Worm (Caenorhabditis elegans) whole organism, L4 larva: ENCODE measurements around the gene C05E4.15.

Experiments used
- F26F4.8 ChIP-seq: fragments of 200-800 bp; sonication (Bioruptor generic); conservative IDR thresholded peaks from 2 replicates; pipeline ENCODE4 v1.3.6; 2022; ENCODE audit warnings: missing genetic modification characterization, missing compliant biosample characterization
- F37D6.2 ChIP-seq: sonication (generic microtip); optimal IDR thresholded peaks from 2 replicates; lab custom pipeline; 2016; ENCODE audit warnings: mild to moderate bottlenecking, missing genetic modification characterization, missing compliant biosample characterization
- Y105C5A.15 ChIP-seq: fragments of 200-800 bp; sonication (Bioruptor generic); IDR thresholded peaks from 2 replicates; pipeline ENCODE4 v1.3.6; 2022; ENCODE audit warnings: missing genetic modification characterization, missing compliant biosample characterization
- Y48G9A.11 ChIP-seq: fragments of 200-800 bp; sonication (Bioruptor generic); IDR thresholded peaks from 2 replicates; pipeline ENCODE4 v1.3.6; 2022; ENCODE audit warnings: missing genetic modification reagents, missing genetic modification characterization, missing compliant biosample characterization
- Y5F2A.4 ChIP-seq: fragments of 200-800 bp; sonication (Bioruptor generic); optimal IDR thresholded peaks from 2 replicates; lab custom pipeline; 2018; ENCODE audit warnings: mild to moderate bottlenecking, missing genetic modification characterization, missing compliant biosample characterization
- aha-1 ChIP-seq: fragments of 150-350 bp; peaks from one replicate; lab custom pipeline; 2014; ENCODE audit warnings: missing biosample characterization, missing genetic modification characterization
- ceh-20 ChIP-seq: fragments of 200-800 bp; sonication (Bioruptor generic); IDR thresholded peaks from 2 replicates; pipeline ENCODE4 v1.3.6; 2022; ENCODE audit warnings: missing genetic modification reagents, missing genetic modification characterization, missing compliant biosample characterization
- ceh-32 ChIP-seq: sonication (generic microtip); optimal IDR thresholded peaks from 2 replicates; lab custom pipeline; 2016; ENCODE audit warnings: mild to moderate bottlenecking, missing genetic modification characterization, missing compliant biosample characterization; ENCODE audit not compliant: poor library complexity
- ceh-82 ChIP-seq: sonication (generic microtip); optimal IDR thresholded peaks from 2 replicates; lab custom pipeline; 2017; ENCODE audit warnings: missing biosample characterization, missing genetic modification characterization
- cey-2 ChIP-seq: sonication (generic microtip); optimal IDR thresholded peaks from 3 replicates; lab custom pipeline; 2017; ENCODE audit warnings: missing genetic modification characterization, mild to moderate bottlenecking, missing compliant biosample characterization, antibody characterized with exemption, borderline replicate concordance; ENCODE audit not compliant: insufficient read depth
- daf-16 ChIP-seq, 3 experiments: sonication (generic microtip); optimal IDR thresholded peaks; 2 replicates each; lab custom pipeline; 2016 to 2017; ENCODE audit warnings: missing genetic modification characterization in 3 of 3, missing genetic modification reagents in 3 of 3, mild to moderate bottlenecking in 2 of 3, missing compliant biosample characterization in 2 of 3, missing biosample characterization in 1 of 3, moderate library complexity in 1 of 3
- dmd-9 ChIP-seq: fragments of 200-800 bp; sonication (Bioruptor generic); IDR thresholded peaks from 2 replicates; pipeline ENCODE4 v1.3.6; 2022; ENCODE audit warnings: missing genetic modification reagents, missing genetic modification characterization, missing compliant biosample characterization
- fkh-10 ChIP-seq: fragments of 150-350 bp; optimal IDR thresholded peaks from 2 replicates; lab custom pipeline; 2014; ENCODE audit warnings: missing biosample characterization, missing genetic modification reagents, missing genetic modification characterization
- fos-1 ChIP-seq: fragments of 150-350 bp; optimal IDR thresholded peaks from 2 replicates; lab custom pipeline; 2014; ENCODE audit warnings: missing biosample characterization, missing genetic modification characterization
- gei-8 ChIP-seq: fragments of 200-800 bp; sonication (Bioruptor generic); optimal IDR thresholded peaks from 2 replicates; lab custom pipeline; 2018; ENCODE audit warnings: mild to moderate bottlenecking, missing genetic modification characterization, missing compliant biosample characterization
- hif-1 ChIP-seq, 2 experiments: sonication (generic microtip); optimal IDR thresholded peaks; 2 replicates each; lab custom pipeline; 2016 to 2017; ENCODE audit warnings: missing compliant biosample characterization in 2 of 2, missing genetic modification characterization in 2 of 2, missing genetic modification reagents in 2 of 2, missing genotype in 2 of 2, mild to moderate bottlenecking in 1 of 2
- hlh-11 ChIP-seq: fragments of 200-800 bp; sonication (Bioruptor generic); optimal IDR thresholded peaks from 2 replicates; lab custom pipeline; 2018; ENCODE audit warnings: mild to moderate bottlenecking, missing genetic modification characterization, missing compliant biosample characterization
- jun-1 ChIP-seq: fragments of 150-350 bp; optimal IDR thresholded peaks from 2 replicates; lab custom pipeline; 2014; ENCODE audit warnings: missing biosample characterization, missing genetic modification reagents, missing genetic modification characterization
- lim-7 ChIP-seq: fragments of 200-800 bp; sonication (Bioruptor generic); IDR thresholded peaks from 2 replicates; pipeline ENCODE4 v1.3.6; 2022; ENCODE audit warnings: missing genetic modification characterization, missing compliant biosample characterization
- lin-13 ChIP-seq: fragments of 150-350 bp; optimal IDR thresholded peaks from 2 replicates; lab custom pipeline; 2014; ENCODE audit warnings: missing biosample characterization, missing genetic modification reagents, missing genetic modification characterization
- lin-29 ChIP-seq: fragments of 200-800 bp; sonication (Bioruptor generic); IDR thresholded peaks from 2 replicates; pipeline ENCODE4 v1.3.6; 2022; ENCODE audit warnings: missing genetic modification reagents, missing genetic modification characterization, missing compliant biosample characterization
- lin-38 ChIP-seq: fragments of 200-800 bp; sonication (Bioruptor generic); IDR thresholded peaks from 2 replicates; pipeline ENCODE4 v1.3.6; 2022; ENCODE audit warnings: missing genetic modification reagents, missing genetic modification characterization, missing compliant biosample characterization
- madf-5 ChIP-seq, 2 experiments: fragments of 200-800 bp; sonication (Bioruptor generic); IDR thresholded peaks; 2 replicates each; pipeline ENCODE4 v1.3.6; 2022; ENCODE audit warnings: missing compliant biosample characterization in 2 of 2, missing genetic modification characterization in 2 of 2
- madf-9 ChIP-seq: fragments of 200-800 bp; sonication (Bioruptor generic); conservative IDR thresholded peaks from 2 replicates; pipeline ENCODE4 v1.3.6; 2022; ENCODE audit warnings: missing genetic modification reagents, missing genetic modification characterization, missing compliant biosample characterization
- mxl-3 ChIP-seq: fragments of 200-800 bp; sonication (Bioruptor generic); optimal IDR thresholded peaks from 2 replicates; lab custom pipeline; 2018; ENCODE audit warnings: mild to moderate bottlenecking, missing genetic modification characterization, missing compliant biosample characterization
- nhr-102 ChIP-seq: sonication (generic microtip); optimal IDR thresholded peaks from 2 replicates; lab custom pipeline; 2016; ENCODE audit warnings: mild to moderate bottlenecking, missing genetic modification characterization, moderate library complexity, missing compliant biosample characterization
- nhr-11 ChIP-seq: fragments of 150-350 bp; optimal IDR thresholded peaks from 2 replicates; lab custom pipeline; 2014; ENCODE audit warnings: missing biosample characterization, missing genetic modification characterization
- nhr-237 ChIP-seq: sonication (generic microtip); optimal IDR thresholded peaks from 2 replicates; lab custom pipeline; 2017; ENCODE audit warnings: missing biosample characterization, missing genetic modification characterization
- nhr-28 ChIP-seq: fragments of 150-350 bp; optimal IDR thresholded peaks from 2 replicates; lab custom pipeline; 2014; ENCODE audit warnings: missing biosample characterization, missing genetic modification characterization
- nhr-6 ChIP-seq: fragments of 150-350 bp; optimal IDR thresholded peaks from 2 replicates; lab custom pipeline; 2014; ENCODE audit warnings: missing biosample characterization, missing genetic modification characterization
- php-3 ChIP-seq: fragments of 200-800 bp; sonication (Bioruptor generic); IDR thresholded peaks from 2 replicates; pipeline ENCODE4 v1.3.6; 2022; ENCODE audit warnings: missing genetic modification reagents, missing genetic modification characterization, missing compliant biosample characterization
- pqm-1 ChIP-seq: sonication (generic microtip); optimal IDR thresholded peaks from 2 replicates; lab custom pipeline; 2017; ENCODE audit warnings: missing biosample characterization, missing genetic modification characterization
- rbr-2 ChIP-seq: sonication (generic microtip); optimal IDR thresholded peaks from 2 replicates; lab custom pipeline; 2016; ENCODE audit warnings: missing genotype, missing genetic modification characterization, missing compliant biosample characterization
- saeg-2 ChIP-seq: fragments of 200-800 bp; sonication (Bioruptor generic); IDR thresholded peaks from 2 replicates; pipeline ENCODE4 v1.3.6; 2022; ENCODE audit warnings: missing genetic modification reagents, missing genetic modification characterization, missing compliant biosample characterization
- snpc-1.2 ChIP-seq: fragments of 200-800 bp; sonication (Bioruptor generic); IDR thresholded peaks from 2 replicates; pipeline ENCODE4 v1.3.6; 2022; ENCODE audit warnings: missing genetic modification reagents, missing genetic modification characterization, missing compliant biosample characterization
- unc-39 ChIP-seq: sonication (generic microtip); optimal IDR thresholded peaks from 2 replicates; lab custom pipeline; 2017; ENCODE audit warnings: missing biosample characterization, missing genetic modification characterization
- zfp-2 ChIP-seq: sonication (generic microtip); optimal IDR thresholded peaks from 2 replicates; lab custom pipeline; 2016; ENCODE audit warnings: mild to moderate bottlenecking, missing genetic modification characterization, missing compliant biosample characterization
- zip-2 ChIP-seq: fragments of 150-350 bp; optimal IDR thresholded peaks from 2 replicates; lab custom pipeline; 2014; ENCODE audit warnings: missing biosample characterization, missing genetic modification characterization
- ztf-7 ChIP-seq: fragments of 150-350 bp; optimal IDR thresholded peaks from 2 replicates; lab custom pipeline; 2014; ENCODE audit warnings: missing biosample characterization, missing genetic modification characterization

C05E4.15 gene

DNA sequence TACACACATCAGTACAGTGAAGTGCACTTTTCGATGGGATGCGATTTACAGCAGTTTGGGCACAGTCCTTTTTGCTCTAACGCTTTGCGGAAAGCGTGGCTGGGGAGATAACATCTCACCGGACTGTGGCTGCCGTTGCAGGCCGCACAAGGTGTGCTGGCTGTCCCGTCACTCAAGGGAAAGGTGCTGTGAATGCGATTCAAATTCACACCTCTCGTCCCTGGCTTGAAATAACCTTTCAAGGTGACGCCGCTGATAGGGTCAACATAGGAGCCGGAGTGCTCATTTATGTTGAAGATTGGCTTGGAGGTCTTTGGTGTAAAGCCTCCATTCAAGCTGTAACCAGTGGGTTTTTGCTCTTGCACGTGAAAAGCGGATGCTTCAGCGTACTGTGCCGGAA is 33.0 kb upstream of the C05E4.15 start:
- no peak for TF ChIP-seq mxl-3 (GFP tag; lab: Kevin White, UChicago)
- TF ChIP-seq ztf-7 (tag; lab: Kevin White, UChicago): no peak
- no peak for TF ChIP-seq saeg-2 (GFP tag; lab: Robert Waterston, UW)
- TF ChIP-seq nhr-102 (tag; lab: Kevin White, UChicago): no peak
- TF ChIP-seq aha-1 (tag; lab: Kevin White, UChicago): peak; percentile 81

DNA sequence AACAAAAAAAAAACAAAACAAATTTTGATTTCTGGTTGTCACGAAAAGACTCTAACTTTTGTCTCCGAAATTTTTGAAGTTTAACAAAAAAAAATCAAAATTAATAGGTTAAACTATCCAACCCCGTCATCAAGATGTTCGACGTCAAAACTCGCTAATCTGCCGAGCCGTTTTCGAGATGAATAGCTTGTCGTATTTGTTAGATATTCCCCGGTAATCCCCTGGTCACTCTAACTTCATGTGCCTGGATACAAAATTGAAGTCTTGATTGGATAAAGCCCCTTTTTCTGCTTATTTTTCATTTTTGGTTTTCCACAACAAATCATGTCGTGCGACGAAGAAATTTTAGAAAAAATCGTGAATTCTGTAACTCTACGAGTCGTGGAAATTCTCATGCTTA is 21.3 kb upstream of the C05E4.15 start, which contains the start of gene srab-16:
TSS of gene srab-16 (plus strand) at position 301 of the 400 bp plus-strand sequence.
- no peak for TF ChIP-seq nhr-28 (tag; lab: Kevin White, UChicago)
- TF ChIP-seq nhr-237 (tag; lab: Kevin White, UChicago): no peak
- TF ChIP-seq zip-2 (tag; lab: Kevin White, UChicago): no peak
- no peak for TF ChIP-seq madf-5 (GFP tag; IDR thresholded peaks at IDR 0.05; lab: Robert Waterston, UW)
- no peak for TF ChIP-seq pqm-1
- no peak for TF ChIP-seq hlh-11
- TF ChIP-seq fkh-10 (GFP tag; lab: Kevin White, UChicago): no peak
- TF ChIP-seq, all 104 proteins: peak for 0

DNA sequence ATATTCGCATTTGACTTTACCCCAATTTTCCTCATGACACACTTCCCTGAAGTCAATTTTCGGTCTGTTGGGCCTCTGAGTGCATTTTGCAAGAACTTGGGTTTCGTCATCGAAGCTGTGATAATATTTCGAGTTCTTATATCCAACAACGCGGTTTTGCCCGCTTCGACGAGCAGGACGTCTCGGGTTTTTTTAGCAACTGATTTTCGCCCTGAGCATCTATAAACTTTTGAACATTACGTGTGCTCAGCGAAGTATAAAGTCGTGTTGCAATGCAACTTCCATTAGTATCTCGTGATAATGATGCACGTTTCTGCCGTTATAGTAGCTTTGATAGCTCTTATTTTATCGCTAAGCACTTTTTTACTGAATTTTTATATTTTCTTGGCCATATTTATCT is 18.9 kb upstream of the C05E4.15 start, which contains the start of gene srbc-60:
TSS of gene srbc-60 (plus strand) at position 301 of the 400 bp plus-strand sequence.
- TF ChIP-seq ceh-82 (tag; lab: Kevin White, UChicago): no peak
- no peak for TF ChIP-seq snpc-1.2 (GFP tag; lab: Robert Waterston, UW)
- no peak for TF ChIP-seq madf-9 (GFP tag; lab: Robert Waterston, UW)
- no peak for TF ChIP-seq daf-16 (GFP tag; optimal IDR thresholded peaks at IDR 0.05; lab: Kevin White, UChicago)
- no peak for TF ChIP-seq daf-16 (tag; optimal IDR thresholded peaks at IDR 0.05; lab: Kevin White, UChicago)
- TF ChIP-seq zfp-2 (tag; lab: Kevin White, UChicago): no peak
- no peak for TF ChIP-seq F26F4.8 (GFP tag; lab: Robert Waterston, UW)
- no peak for TF ChIP-seq ceh-20 (GFP tag; lab: Robert Waterston, UW)
- TF ChIP-seq F37D6.2: no peak
- TF ChIP-seq lin-38: no peak
- no peak for TF ChIP-seq fos-1 (tag; lab: Kevin White, UChicago)
- no peak for TF ChIP-seq cey-2 (tag; lab: Kevin White, UChicago)
- TF ChIP-seq nhr-11: no peak
- no peak for TF ChIP-seq hif-1 (tag; optimal IDR thresholded peaks at IDR 0.05; lab: Kevin White, UChicago)
- TF ChIP-seq rbr-2: no peak
- TF ChIP-seq lin-29 (GFP tag; lab: Robert Waterston, UW): no peak

DNA sequence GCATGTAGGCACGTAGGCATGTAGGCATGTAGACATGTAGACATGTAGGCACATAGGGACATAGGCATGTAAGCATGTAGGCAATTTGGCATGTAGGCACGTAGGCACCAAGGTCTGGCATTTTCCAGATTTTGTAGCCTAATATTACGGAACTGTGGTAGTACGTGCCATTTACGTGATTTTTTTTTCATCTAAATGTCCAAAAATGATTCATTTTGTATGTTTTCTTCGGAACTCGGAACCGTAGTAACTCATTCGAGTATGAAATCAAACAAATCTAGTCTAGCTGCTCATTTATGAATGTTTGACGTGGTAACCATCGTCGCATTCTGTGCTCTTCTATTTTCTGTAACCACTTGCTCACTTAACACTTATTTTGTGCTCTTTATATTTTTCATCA is 17.2 kb upstream of the C05E4.15 start, which contains the start of gene srbc-59:
TSS of gene srbc-59 (plus strand) at position 301 of the 400 bp plus-strand sequence.
- TF ChIP-seq unc-39 (tag; lab: Kevin White, UChicago) (no peak), gei-8 (no peak), Y48G9A.11 (no peak), Y105C5A.15 (GFP tag; lab: Robert Waterston, UW) (no peak), nhr-6 (tag; lab: Kevin White, UChicago) (no peak), lin-13 (GFP tag; lab: Kevin White, UChicago) (no peak), lim-7 (GFP tag; lab: Robert Waterston, UW) (no peak), aha-1 (tag; lab: Kevin White, UChicago) (no peak), Y5F2A.4 (GFP tag; lab: Kevin White, UChicago) (no peak), mxl-3 (GFP tag; lab: Kevin White, UChicago) (no peak), php-3 (no peak), rbr-2 (no peak), ceh-32 (tag; lab: Kevin White, UChicago) (no peak), zfp-2 (tag; lab: Kevin White, UChicago) (no peak), jun-1 (no peak), dmd-9 (GFP tag; lab: Robert Waterston, UW) (no peak)
- TF ChIP-seq, all 104 proteins: peak for 0
